Worm (Caenorhabditis elegans): ENCODE measurements around the gene Y4C6B.1.

- TF ChIP-seq lin-39 (tag; optimal IDR thresholded peaks at IDR 0.05) (no peak), ZK546.5 (tag; optimal IDR thresholded peaks at IDR 0.05) (no peak)
Measured at ce11 chrIV:5374946-5375345, 20.7 kb downstream of the Y4C6B.1 start.

Measured in whole organism, L2 larva.